Fruit fly (Drosophila melanogaster) whole organism, embryonic: Measurements from ENCODE around the gene CG4896.

Experiments used
- Bgb ChIP-seq: fragments of 200-800 bp; sonication (Bioruptor generic); IDR thresholded peaks from 2 replicates; pipeline ENCODE4 v1.3.6; 2022; ENCODE audit warnings: missing biosample characterization, missing genetic modification characterization; ENCODE audit not compliant: partially characterized antibody
- BtbVII ChIP-seq: fragments of 200-800 bp; sonication (Bioruptor generic); optimal IDR thresholded peaks from 3 replicates; lab custom pipeline; 2017; ENCODE audit warnings: missing biosample characterization, mild to moderate bottlenecking, missing genetic modification characterization
- CG1024 ChIP-seq: fragments of 200-800 bp; sonication (Bioruptor generic); IDR thresholded peaks from 2 replicates; pipeline ENCODE4 v1.3.6; 2022; ENCODE audit warnings: missing biosample characterization, missing genetic modification characterization
- CG10462 ChIP-seq: fragments of 200-800 bp; sonication (Bioruptor generic); optimal IDR thresholded peaks from 2 replicates; lab custom pipeline; 2016; ENCODE audit warnings: missing biosample characterization, missing genetic modification characterization
- CG14050 ChIP-seq: fragments of 200-800 bp; sonication (Bioruptor generic); IDR thresholded peaks from 3 replicates; pipeline ENCODE4 v1.3.6; 2022; ENCODE audit warnings: missing biosample characterization, missing genetic modification characterization
- CG1602 ChIP-seq: fragments of 200-800 bp; sonication (Bioruptor generic); optimal IDR thresholded peaks from 3 replicates; lab custom pipeline; 2016; ENCODE audit warnings: missing biosample characterization, missing genetic modification characterization
- CG16815 ChIP-seq: fragments of 200-800 bp; sonication (Bioruptor generic); optimal IDR thresholded peaks from 3 replicates; lab custom pipeline; 2017; ENCODE audit warnings: missing biosample characterization, mild to moderate bottlenecking, missing genetic modification characterization
- CG16863 ChIP-seq: fragments of 200-800 bp; sonication (Bioruptor generic); optimal IDR thresholded peaks from 3 replicates; lab custom pipeline; 2016; ENCODE audit warnings: missing biosample characterization, missing genetic modification characterization
- CG17385 ChIP-seq: fragments of 200-800 bp; sonication (Bioruptor generic); optimal IDR thresholded peaks from 3 replicates; lab custom pipeline; 2018; ENCODE audit warnings: missing biosample characterization, mild to moderate bottlenecking, missing genetic modification characterization
- CG18011 ChIP-seq: fragments of 200-800 bp; sonication (Bioruptor generic); optimal IDR thresholded peaks from 2 replicates; lab custom pipeline; 2017; ENCODE audit warnings: missing biosample characterization, missing genetic modification characterization, mild to moderate bottlenecking, moderate library complexity, missing genotype
- CG1832 ChIP-seq: fragments of 200-800 bp; sonication (Bioruptor generic); optimal IDR thresholded peaks from 2 replicates; lab custom pipeline; 2017; ENCODE audit warnings: missing biosample characterization, mild to moderate bottlenecking, missing genetic modification characterization, inconsistent platforms
- CG2202 ChIP-seq: fragments of 200-800 bp; sonication (Bioruptor generic); optimal IDR thresholded peaks from 2 replicates; lab custom pipeline; 2018; ENCODE audit warnings: missing biosample characterization, mild to moderate bottlenecking, missing genetic modification characterization
- CG3065 ChIP-seq: fragments of 200-800 bp; sonication (Bioruptor generic); optimal IDR thresholded peaks from 2 replicates; lab custom pipeline; 2016; ENCODE audit warnings: missing biosample characterization, missing genetic modification characterization
- CG31224 ChIP-seq: fragments of 200-800 bp; sonication (Bioruptor generic); IDR thresholded peaks from 2 replicates; pipeline ENCODE4 v1.3.6; 2022; ENCODE audit warnings: missing biosample characterization, missing genetic modification characterization
- CG3163 ChIP-seq: fragments of 200-800 bp; sonication (Bioruptor generic); optimal IDR thresholded peaks from 3 replicates; lab custom pipeline; 2016; ENCODE audit warnings: missing biosample characterization, missing genetic modification characterization
- CG32767 ChIP-seq: fragments of 200-800 bp; sonication (Bioruptor generic); IDR thresholded peaks from 2 replicates; pipeline ENCODE4 v1.3.6; 2022; ENCODE audit warnings: missing biosample characterization, missing genetic modification characterization
- CG3281 ChIP-seq: fragments of 200-800 bp; sonication (Bioruptor generic); optimal IDR thresholded peaks from 3 replicates; lab custom pipeline; 2017; ENCODE audit warnings: missing biosample characterization, mild to moderate bottlenecking, missing genetic modification characterization
- CG43689 ChIP-seq: fragments of 200-800 bp; sonication (Bioruptor generic); IDR thresholded peaks from 2 replicates; pipeline ENCODE4 v1.3.6; 2022; ENCODE audit warnings: missing biosample characterization, missing genetic modification characterization
- CG4730 ChIP-seq: fragments of 200-800 bp; sonication (Bioruptor generic); IDR thresholded peaks from 2 replicates; pipeline ENCODE4 v1.3.6; 2022; ENCODE audit warnings: missing biosample characterization, missing genetic modification characterization
- CG7987 ChIP-seq: fragments of 200-800 bp; sonication (Bioruptor generic); optimal IDR thresholded peaks from 2 replicates; lab custom pipeline; 2018; ENCODE audit warnings: missing biosample characterization, mild to moderate bottlenecking, missing genetic modification characterization, moderate library complexity
- CG8281 ChIP-seq: fragments of 200-800 bp; sonication (Bioruptor generic); optimal IDR thresholded peaks from 2 replicates; lab custom pipeline; 2018; ENCODE audit warnings: missing biosample characterization, mild to moderate bottlenecking, missing genetic modification characterization, moderate library complexity
- Deaf1 ChIP-seq: fragments of 200-800 bp; optimal IDR thresholded peaks from 3 replicates; lab custom pipeline; 2019; ENCODE audit warnings: missing biosample characterization, mild to moderate bottlenecking, missing genetic modification characterization, moderate library complexity
- E2f2 ChIP-seq: fragments of 200-800 bp; sonication (Bioruptor generic); IDR thresholded peaks from 2 replicates; pipeline ENCODE4 v1.3.6; 2022; ENCODE audit warnings: missing biosample characterization, missing genetic modification characterization
- Eip74EF ChIP-seq, 2 experiments: fragments of 200-800 bp in 1 of 2; fragments of >200 bp in 1 of 2; sonication (Bioruptor generic) in 1 of 2; optimal IDR thresholded peaks; 2 replicates each; lab custom pipeline; 2017 to 2019; ENCODE audit warnings: missing biosample characterization in 2 of 2, missing genetic modification characterization in 2 of 2, mild to moderate bottlenecking in 1 of 2, moderate library complexity in 1 of 2
- HLHmδ ChIP-seq: fragments of 200-800 bp; sonication (Bioruptor generic); optimal IDR thresholded peaks from 2 replicates; lab custom pipeline; 2018; ENCODE audit warnings: missing biosample characterization, mild to moderate bottlenecking, missing genetic modification characterization, moderate library complexity
- Lpt ChIP-seq: fragments of >200 bp; optimal IDR thresholded peaks from 2 replicates; lab custom pipeline; 2018; ENCODE audit warnings: missing biosample characterization, missing genetic modification characterization
- Mrtf ChIP-seq: fragments of 200-800 bp; sonication (Bioruptor generic); IDR thresholded peaks from 3 replicates; pipeline ENCODE4 v1.3.6; 2022; ENCODE audit warnings: missing biosample characterization, missing genetic modification characterization
- Oaz ChIP-seq: fragments of 200-800 bp; sonication (Bioruptor generic); IDR thresholded peaks from 2 replicates; pipeline ENCODE4 v1.3.6; 2022; ENCODE audit warnings: missing biosample characterization, missing genetic modification characterization
- abd-A ChIP-seq: fragments of 200-800 bp; sonication (Bioruptor generic); optimal IDR thresholded peaks from 3 replicates; lab custom pipeline; 2019; ENCODE audit warnings: missing biosample characterization, mild to moderate bottlenecking, missing genetic modification characterization, moderate library complexity
- ash1 ChIP-seq: fragments of 200-800 bp; sonication (Bioruptor generic); optimal IDR thresholded peaks from 2 replicates; lab custom pipeline; 2018; ENCODE audit warnings: missing biosample characterization, mild to moderate bottlenecking, missing genetic modification characterization
- bsh ChIP-seq, 2 experiments: fragments of 200-800 bp; sonication (Bioruptor generic); optimal IDR thresholded peaks; 2 replicates each; lab custom pipeline; 2017 to 2018; ENCODE audit warnings: mild to moderate bottlenecking in 2 of 2, missing biosample characterization in 2 of 2, missing genetic modification characterization in 2 of 2, moderate library complexity in 1 of 2
- caup ChIP-seq: fragments of 200-800 bp; sonication (Bioruptor generic); optimal IDR thresholded peaks from 3 replicates; lab custom pipeline; 2017; ENCODE audit warnings: missing biosample characterization, mild to moderate bottlenecking, missing genetic modification characterization, moderate library complexity; ENCODE audit not compliant: severe bottlenecking
- da ChIP-seq: fragments of 200-800 bp; sonication (Bioruptor generic); optimal IDR thresholded peaks from 2 replicates; lab custom pipeline; 2016; ENCODE audit warnings: missing biosample characterization, missing genetic modification characterization
- exex ChIP-seq: fragments of 200-800 bp; sonication (Bioruptor generic); optimal IDR thresholded peaks from 4 replicates; lab custom pipeline; 2018; ENCODE audit warnings: missing biosample characterization, mild to moderate bottlenecking, missing genetic modification characterization, moderate library complexity
- gem ChIP-seq: fragments of 200-800 bp; sonication (Bioruptor generic); optimal IDR thresholded peaks from 2 replicates; lab custom pipeline; 2019; ENCODE audit warnings: missing biosample characterization, mild to moderate bottlenecking, missing genetic modification characterization, moderate library complexity
- ham ChIP-seq: fragments of 200-800 bp; sonication (Bioruptor generic); IDR thresholded peaks from 2 replicates; pipeline ENCODE4 v1.3.6; 2022; ENCODE audit warnings: missing biosample characterization, missing genetic modification characterization
- insv ChIP-seq, 2 experiments: fragments of 200-800 bp; sonication (Bioruptor generic); optimal IDR thresholded peaks; 3 replicates each; lab custom pipeline; 2016 to 2018; ENCODE audit warnings: missing biosample characterization in 2 of 2, missing genetic modification characterization in 2 of 2
- lmd ChIP-seq: fragments of 200-800 bp; sonication (Bioruptor generic); IDR thresholded peaks from 2 replicates; pipeline ENCODE4 v1.3.6; 2022; ENCODE audit warnings: missing biosample characterization, missing genetic modification characterization
- nom ChIP-seq: fragments of 200-800 bp; sonication (Bioruptor generic); optimal IDR thresholded peaks from 2 replicates; lab custom pipeline; 2017; ENCODE audit warnings: missing biosample characterization, missing genetic modification characterization, mild to moderate bottlenecking, moderate library complexity, missing genetic modification reagents
- onecut ChIP-seq: fragments of 200-800 bp; sonication (Bioruptor generic); IDR thresholded peaks from 2 replicates; pipeline ENCODE4 v1.3.6; 2022; ENCODE audit warnings: missing biosample characterization, missing genetic modification characterization
- p53 ChIP-seq: fragments of 200-800 bp; sonication (Bioruptor generic); optimal IDR thresholded peaks from 2 replicates; lab custom pipeline; 2016; ENCODE audit warnings: missing biosample characterization, missing genetic modification characterization
- pfk ChIP-seq: fragments of 200-800 bp; sonication (Bioruptor generic); optimal IDR thresholded peaks from 2 replicates; lab custom pipeline; 2018; ENCODE audit warnings: missing biosample characterization, mild to moderate bottlenecking, missing genetic modification characterization, moderate library complexity
- pzg ChIP-seq: fragments of 200-800 bp; sonication (Bioruptor generic); optimal IDR thresholded peaks from 3 replicates; lab custom pipeline; 2018; ENCODE audit warnings: missing biosample characterization, mild to moderate bottlenecking, missing genetic modification characterization, moderate library complexity
- rib ChIP-seq: fragments of 200-800 bp; sonication (Bioruptor generic); IDR thresholded peaks from 2 replicates; pipeline ENCODE4 v1.3.6; 2022; ENCODE audit warnings: missing biosample characterization, missing genetic modification characterization
- sens-2 ChIP-seq: fragments of 200-800 bp; sonication (Bioruptor generic); IDR thresholded peaks from 2 replicates; pipeline ENCODE4 v1.3.6; 2022; ENCODE audit warnings: missing biosample characterization, missing genetic modification characterization
- slbo ChIP-seq: fragments of 200-800 bp; sonication (Bioruptor generic); IDR thresholded peaks from 2 replicates; pipeline ENCODE4 v1.3.6; 2022; ENCODE audit warnings: missing biosample characterization, missing genetic modification characterization
- tgo ChIP-seq: fragments of 200-800 bp; sonication (Bioruptor generic); IDR thresholded peaks from 3 replicates; pipeline ENCODE4 v1.3.6; 2022; ENCODE audit warnings: missing biosample characterization, missing genetic modification characterization
- wor ChIP-seq: fragments of 200-800 bp; sonication (Bioruptor generic); IDR thresholded peaks from 2 replicates; pipeline ENCODE4 v1.3.6; 2022; ENCODE audit warnings: missing biosample characterization, missing genetic modification characterization

CG4896 gene

dm6 chr2L:1128932-1129887 is 48.3 kb upstream of the CG4896 start, which contains the start of the genes Pino and TBC1D23 (continued):
- TF ChIP-seq nom (GFP tag; lab: Kevin White, UChicago): no peak
- TF ChIP-seq insv (GFP tag; optimal IDR thresholded peaks at IDR 0.05; lab: Kevin White, UChicago): peak in 1 of 2 experiments; percentile 8
- TF ChIP-seq CG4730: peak; percentile 60
- peak; percentile 67 for TF ChIP-seq CG3281 (GFP tag; lab: Kevin White, UChicago)
- TF ChIP-seq da: no peak
- TF ChIP-seq ash1 (GFP tag; lab: Kevin White, UChicago): no peak
- TF ChIP-seq gem (tag; lab: Kevin White, UChicago): peak; percentile 89
- TF ChIP-seq CG1602 (GFP tag; lab: Kevin White, UChicago): peak; percentile 75
- TF ChIP-seq pzg (GFP tag; lab: Kevin White, UChicago): peak; percentile 39
- no peak for TF ChIP-seq CG16863 (GFP tag; lab: Kevin White, UChicago)
- TF ChIP-seq bsh (GFP tag; optimal IDR thresholded peaks at IDR 0.05; lab: Kevin White, UChicago): peak in 1 of 2 experiments; percentile 65
- peak; percentile 53 for TF ChIP-seq CG10462 (GFP tag; lab: Kevin White, UChicago)
- TF ChIP-seq CG18011 (GFP tag; lab: Kevin White, UChicago): peak; percentile 15
- TF ChIP-seq p53 (GFP tag; lab: Kevin White, UChicago): no peak
- peak; percentile 5 for TF ChIP-seq CG3065 (GFP tag; lab: Kevin White, UChicago)
- no peak for TF ChIP-seq CG7987 (GFP tag; lab: Kevin White, UChicago)
- TF ChIP-seq CG31224: peak; percentile 61
- peak; percentile 38 for TF ChIP-seq CG8281
- TF ChIP-seq caup (GFP tag; lab: Kevin White, UChicago): peak; percentile 45
- peak; percentile 47 for TF ChIP-seq CG17385 (GFP tag; lab: Kevin White, UChicago)
- TF ChIP-seq rib (GFP tag; lab: Robert Waterston, UW): no peak
- TF ChIP-seq CG32767 (GFP tag; lab: Robert Waterston, UW): no peak; the same call in 1 of the 2 replicates
- no peak for TF ChIP-seq ham (GFP tag; lab: Robert Waterston, UW)
- peak; percentile 24 for TF ChIP-seq Deaf1 (tag; lab: Kevin White, UChicago)
- peak; percentile 56 for TF ChIP-seq CG16815 (GFP tag; lab: Kevin White, UChicago)
- no peak for TF ChIP-seq HLHmδ (GFP tag; lab: Kevin White, UChicago)
- no peak for TF ChIP-seq BtbVII
- TF ChIP-seq sens-2: no peak
- peak; percentile 33; the same call in 1 of the 2 replicates for TF ChIP-seq onecut (GFP tag; lab: Robert Waterston, UW)
- TF ChIP-seq Eip74EF (GFP tag; optimal IDR thresholded peaks at IDR 0.05; lab: Kevin White, UChicago): no peak
- no peak for TF ChIP-seq Lpt (GFP tag; lab: Kevin White, UChicago)
- TF ChIP-seq slbo (GFP tag; lab: Robert Waterston, UW): peak; percentile 86
- no peak for TF ChIP-seq CG43689 (GFP tag; lab: Robert Waterston, UW)
- no peak for TF ChIP-seq CG3163 (GFP tag; lab: Kevin White, UChicago)
- no peak for TF ChIP-seq abd-A
- peak; percentile 73 for TF ChIP-seq lmd (GFP tag; lab: Robert Waterston, UW)
- peak; percentile 71 for TF ChIP-seq tgo (GFP tag; lab: Robert Waterston, UW)
- peak; percentile 46 for TF ChIP-seq Bgb (GFP tag; lab: Robert Waterston, UW)
- no peak for TF ChIP-seq CG1832 (GFP tag; lab: Kevin White, UChicago)
- 0 out of 2 replicates have a peak, but pooled peaks have one; percentile 34 for TF ChIP-seq CG1024 (GFP tag; lab: Robert Waterston, UW)
- TF ChIP-seq pfk (GFP tag; lab: Kevin White, UChicago): no peak
- TF ChIP-seq wor (GFP tag; lab: Robert Waterston, UW): no peak
- TF ChIP-seq Oaz (GFP tag; lab: Robert Waterston, UW): peak; percentile 46; the same call in 1 of the 2 replicates
- peak; percentile 34; the same call in 1 of the 2 replicates for TF ChIP-seq E2f2
- no peak for TF ChIP-seq exex (tag; lab: Kevin White, UChicago)
- TF ChIP-seq CG14050: no peak
- no peak for TF ChIP-seq CG2202 (tag; lab: Kevin White, UChicago)
- peak; percentile 50; the same call in 2 of the 3 replicates for TF ChIP-seq Mrtf
